Worm (Caenorhabditis elegans) whole organism, young adult: ENCODE measurements around the gene W07B8.4.

Experiments used
- C17E4.6 ChIP-seq: fragments of 200-800 bp; sonication (Bioruptor generic); IDR thresholded peaks from 2 replicates; pipeline ENCODE4 v1.3.6; 2022; ENCODE audit warnings: missing genetic modification reagents, missing genetic modification characterization, missing compliant biosample characterization
- K11D2.4 ChIP-seq: fragments of 200-800 bp; sonication (Bioruptor generic); IDR thresholded peaks from 2 replicates; pipeline ENCODE4 v1.3.6; 2022; ENCODE audit warnings: missing genetic modification reagents, missing genetic modification characterization, missing compliant biosample characterization
- Y53G8AR.9 ChIP-seq: fragments of 200-800 bp; sonication (Bioruptor generic); conservative IDR thresholded peaks from 2 replicates; pipeline ENCODE4 v1.3.6; 2022; ENCODE audit warnings: missing genetic modification reagents, missing genetic modification characterization, missing compliant biosample characterization
- Y79H2A.3 ChIP-seq: fragments of 200-800 bp; sonication (Bioruptor generic); conservative IDR thresholded peaks from 2 replicates; pipeline ENCODE4 v1.3.6; 2022; ENCODE audit warnings: missing genetic modification reagents, missing genetic modification characterization, missing compliant biosample characterization
- atf-7 ChIP-seq: sonication (generic microtip); optimal IDR thresholded peaks from 2 replicates; lab custom pipeline; 2017; ENCODE audit warnings: mild to moderate bottlenecking, missing genetic modification characterization, missing compliant biosample characterization
- ceh-40 ChIP-seq: fragments of 200-800 bp; sonication (Bioruptor generic); IDR thresholded peaks from 2 replicates; pipeline ENCODE4 v1.3.6; 2022; ENCODE audit warnings: missing genetic modification characterization, missing compliant biosample characterization
- dox-1 ChIP-seq: fragments of 200-800 bp; sonication (Bioruptor generic); IDR thresholded peaks from 2 replicates; pipeline ENCODE4 v1.3.6; 2022; ENCODE audit warnings: missing genetic modification reagents, missing genetic modification characterization, missing compliant biosample characterization
- ets-4 ChIP-seq: fragments of 200-800 bp; sonication (Bioruptor generic); optimal IDR thresholded peaks from 2 replicates; lab custom pipeline; 2018; ENCODE audit warnings: mild to moderate bottlenecking, missing genetic modification characterization, missing compliant biosample characterization
- fkh-3 ChIP-seq: sonication (generic microtip); optimal IDR thresholded peaks from 2 replicates; lab custom pipeline; 2016; ENCODE audit warnings: mild to moderate bottlenecking, missing genetic modification characterization, missing compliant biosample characterization
- gei-17 ChIP-seq: fragments of 200-800 bp; sonication (Bioruptor generic); optimal IDR thresholded peaks from 2 replicates; lab custom pipeline; 2018; ENCODE audit warnings: mild to moderate bottlenecking, missing genetic modification characterization, missing compliant biosample characterization
- him-1 ChIP-seq: sonication (generic microtip); optimal IDR thresholded peaks from 2 replicates; lab custom pipeline; 2016; ENCODE audit warnings: missing genotype, missing genetic modification reagents, missing genetic modification characterization, missing compliant biosample characterization
- let-526 ChIP-seq: fragments of 200-800 bp; sonication (Bioruptor generic); IDR thresholded peaks from 2 replicates; pipeline ENCODE4 v1.3.6; 2022; ENCODE audit warnings: missing genetic modification reagents, missing genetic modification characterization, missing compliant biosample characterization
- lin-26 ChIP-seq: fragments of 200-800 bp; sonication (Bioruptor generic); IDR thresholded peaks from 2 replicates; pipeline ENCODE4 v1.3.6; 2022; ENCODE audit warnings: missing genetic modification reagents, missing genetic modification characterization, missing compliant biosample characterization
- lsy-27 ChIP-seq: sonication (generic microtip); optimal IDR thresholded peaks from 2 replicates; lab custom pipeline; 2017; ENCODE audit warnings: missing genetic modification characterization, mild to moderate bottlenecking, missing compliant biosample characterization, antibody characterized with exemption, missing genotype, borderline replicate concordance; ENCODE audit not compliant: insufficient read depth
- madf-3 ChIP-seq: fragments of 200-800 bp; sonication (Bioruptor generic); IDR thresholded peaks from 2 replicates; pipeline ENCODE4 v1.3.6; 2022; ENCODE audit warnings: missing genetic modification reagents, missing genetic modification characterization, missing compliant biosample characterization
- nhr-80 ChIP-seq: sonication (generic microtip); optimal IDR thresholded peaks from 2 replicates; lab custom pipeline; 2016; ENCODE audit warnings: missing genetic modification characterization, missing compliant biosample characterization
- somi-1 ChIP-seq: fragments of 200-800 bp; sonication (Bioruptor generic); optimal IDR thresholded peaks from 2 replicates; lab custom pipeline; 2018; ENCODE audit warnings: mild to moderate bottlenecking, missing genetic modification characterization, missing compliant biosample characterization
- sptf-2 ChIP-seq: fragments of 200-800 bp; sonication (Bioruptor generic); optimal IDR thresholded peaks from 2 replicates; lab custom pipeline; 2018; ENCODE audit warnings: mild to moderate bottlenecking, missing genetic modification characterization, missing compliant biosample characterization
- tbp1 ChIP-seq: fragments of 200-800 bp; sonication (Bioruptor generic); optimal IDR thresholded peaks from 2 replicates; lab custom pipeline; 2018; ENCODE audit warnings: mild to moderate bottlenecking, missing genetic modification characterization, missing compliant biosample characterization
- tbx-9 ChIP-seq: sonication (generic microtip); optimal IDR thresholded peaks from 2 replicates; lab custom pipeline; 2016; ENCODE audit warnings: borderline replicate concordance, missing genetic modification characterization, inconsistent platforms, missing compliant biosample characterization
- tlf-1 ChIP-seq: fragments of 200-800 bp; sonication (Bioruptor generic); optimal IDR thresholded peaks from 2 replicates; lab custom pipeline; 2018; ENCODE audit warnings: mild to moderate bottlenecking, missing genetic modification characterization, missing compliant biosample characterization
- zfh-2 ChIP-seq: fragments of 200-800 bp; sonication (Bioruptor generic); conservative IDR thresholded peaks from 2 replicates; pipeline ENCODE4 v1.3.6; 2022; ENCODE audit warnings: missing genetic modification reagents, missing genetic modification characterization, missing compliant biosample characterization
- ztf-25 ChIP-seq: fragments of 200-800 bp; sonication (Bioruptor generic); IDR thresholded peaks from 2 replicates; pipeline ENCODE4 v1.3.6; 2022; ENCODE audit warnings: missing genetic modification reagents, missing genetic modification characterization, missing compliant biosample characterization
- ztf-3 ChIP-seq: fragments of 200-800 bp; sonication (Bioruptor generic); optimal IDR thresholded peaks from 2 replicates; lab custom pipeline; 2018; ENCODE audit warnings: mild to moderate bottlenecking, missing genetic modification characterization, missing compliant biosample characterization

W07B8.4 gene

DNA sequence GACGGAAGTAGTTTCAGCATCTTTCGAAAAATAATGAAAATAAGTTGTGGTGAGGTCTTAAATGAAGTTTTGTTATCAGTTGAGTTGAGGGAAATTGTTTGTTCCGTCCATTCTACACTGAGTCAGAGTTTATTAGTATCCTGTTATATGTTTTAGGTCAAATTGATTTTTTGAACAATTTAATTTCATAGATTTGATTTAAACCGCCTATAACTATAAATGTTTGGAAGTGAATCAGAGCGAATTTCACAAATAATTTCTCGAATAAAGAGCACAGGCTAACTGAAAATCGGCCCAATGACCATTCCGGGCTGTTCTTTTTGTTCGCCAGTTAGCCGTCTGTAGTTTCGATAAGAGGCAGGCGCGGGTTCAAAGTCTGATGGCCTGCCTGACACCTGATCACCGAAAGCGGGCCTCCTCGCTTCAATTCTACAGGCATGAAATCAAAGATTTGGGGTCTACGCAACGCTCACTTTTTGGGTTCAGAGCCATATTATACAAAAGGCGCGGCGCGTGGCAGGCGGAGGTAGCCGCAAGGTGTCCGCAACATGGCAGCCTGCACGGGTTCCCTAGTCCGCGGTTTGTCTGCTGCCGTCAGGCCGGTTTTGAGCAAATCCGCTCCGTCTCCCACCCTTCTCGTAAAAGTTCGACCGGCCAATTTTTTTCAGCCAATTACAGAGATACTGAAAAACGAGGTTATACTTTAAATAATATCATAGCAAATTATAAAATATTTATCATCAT lies at the start of gene W07B8.4 (continued):
- TF ChIP-seq K11D2.4 (GFP tag; lab: Robert Waterston, UW) (no peak), fkh-3 (tag; lab: Kevin White, UChicago) (no peak), let-526 (GFP tag; lab: Robert Waterston, UW) (no peak), ztf-3 (no peak), lin-26 (0 out of 2 replicates have a peak, but pooled peaks have one; percentile 27)

DNA sequence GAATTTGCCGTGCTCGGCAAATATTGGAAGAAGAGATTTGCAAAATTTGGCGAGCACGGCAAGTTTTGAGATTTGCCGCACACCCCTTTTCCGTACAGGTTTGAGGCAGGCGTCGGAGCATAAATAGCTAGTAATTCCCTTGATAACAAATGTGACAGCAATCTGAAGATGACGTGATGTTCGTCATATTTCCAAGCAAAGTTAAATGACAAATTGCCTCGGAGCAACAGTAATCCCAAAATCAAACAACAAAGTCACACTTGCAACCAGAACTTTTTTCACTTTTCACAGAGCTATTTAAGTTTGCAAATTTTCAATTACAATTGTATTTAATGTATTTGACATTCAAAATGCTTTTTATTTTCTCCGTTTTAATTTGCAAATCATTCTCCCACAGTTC lies 47.5 kb upstream of the W07B8.4 start, which contains the start of gene F25A2.1:
F25A2.1 (plus strand) TSS at position 301 of the 400 bp plus-strand sequence.
- peak; percentile 14 for TF ChIP-seq nhr-80 (tag; lab: Kevin White, UChicago)
- TF ChIP-seq Y53G8AR.9: 0 out of 2 replicates have a peak, but pooled peaks have one; percentile 32
- no peak for TF ChIP-seq Y79H2A.3 (GFP tag; lab: Robert Waterston, UW)
- no peak for TF ChIP-seq lsy-27 (tag; lab: Kevin White, UChicago)
- TF ChIP-seq ets-4 (GFP tag; lab: Kevin White, UChicago): peak; percentile 28
- TF ChIP-seq dox-1 (GFP tag; lab: Robert Waterston, UW): no peak
- TF ChIP-seq K11D2.4 (GFP tag; lab: Robert Waterston, UW): no peak
- TF ChIP-seq gei-17 (GFP tag; lab: Kevin White, UChicago): no peak
- TF ChIP-seq, all 124 proteins: peak for 3

DNA sequence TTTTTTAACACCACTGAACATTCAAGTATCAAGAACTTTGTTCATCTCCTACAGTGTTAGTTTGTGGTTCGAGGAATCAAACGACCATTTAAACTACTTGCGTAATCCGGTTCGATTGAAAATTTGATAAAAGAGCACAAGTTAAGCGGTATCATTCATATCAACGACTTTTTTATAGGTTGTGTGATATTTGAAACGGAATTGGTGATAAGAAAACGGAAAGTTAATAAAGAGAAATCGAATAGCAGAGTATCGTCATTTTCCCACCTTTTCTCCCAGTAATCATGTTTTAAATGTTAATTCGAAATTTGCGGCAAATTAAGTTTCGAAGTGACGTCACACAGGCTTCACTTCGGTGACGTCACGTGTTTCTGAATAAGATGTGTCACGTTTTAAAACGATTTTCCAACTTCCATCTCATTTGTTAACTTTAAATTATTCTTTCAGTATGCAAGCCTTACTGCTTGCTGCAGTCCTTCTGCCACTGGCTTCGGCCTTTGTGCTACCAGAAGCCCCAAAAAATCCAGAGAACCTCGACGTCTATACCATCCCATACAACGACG lies 44.6 kb upstream of the W07B8.4 start, which contains the start of gene T21H3.1:
T21H3.1 (plus strand) TSS at position 448 of the 563 bp plus-strand sequence.
- TF ChIP-seq C17E4.6 (GFP tag; lab: Robert Waterston, UW) (no peak), nhr-80 (tag; lab: Kevin White, UChicago) (peak; percentile 75), atf-7 (tag; lab: Kevin White, UChicago) (peak; percentile 89), tbx-9 (tag; lab: Kevin White, UChicago) (no peak), ztf-25 (0 out of 2 replicates have a peak, but pooled peaks have one; percentile 5), ceh-40 (GFP tag; lab: Robert Waterston, UW) (no peak), him-1 (tag; lab: Kevin White, UChicago) (no peak), tlf-1 (no peak), somi-1 (no peak), ets-4 (GFP tag; lab: Kevin White, UChicago) (peak; percentile 56)
- TF ChIP-seq, all 124 proteins: peak for 4

DNA sequence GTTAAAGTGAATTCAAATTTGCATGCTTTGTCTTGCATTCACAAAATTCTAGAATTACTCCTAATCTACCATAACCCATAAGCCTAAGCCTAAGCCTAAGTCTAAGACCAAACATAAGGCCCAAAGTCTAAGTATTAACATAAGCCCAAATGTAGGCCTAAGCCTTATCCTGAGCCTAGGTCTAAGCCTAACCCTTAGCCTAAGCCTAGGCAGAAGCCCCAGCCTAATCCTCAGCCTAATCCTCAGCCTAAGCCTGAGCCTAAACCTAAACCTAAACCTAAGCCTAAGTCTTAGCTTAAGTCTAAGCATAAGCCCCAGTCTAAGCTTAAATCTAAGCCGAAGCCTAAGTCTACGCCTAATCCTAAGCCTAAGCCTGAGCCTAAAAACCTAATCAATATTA lies 38.9 kb upstream of the W07B8.4 start:
- 0 out of 2 replicates have a peak, but pooled peaks have one; percentile 52 for TF ChIP-seq madf-3 (GFP tag; lab: Robert Waterston, UW)
- no peak for TF ChIP-seq tbp1 (GFP tag; lab: Kevin White, UChicago)

DNA sequence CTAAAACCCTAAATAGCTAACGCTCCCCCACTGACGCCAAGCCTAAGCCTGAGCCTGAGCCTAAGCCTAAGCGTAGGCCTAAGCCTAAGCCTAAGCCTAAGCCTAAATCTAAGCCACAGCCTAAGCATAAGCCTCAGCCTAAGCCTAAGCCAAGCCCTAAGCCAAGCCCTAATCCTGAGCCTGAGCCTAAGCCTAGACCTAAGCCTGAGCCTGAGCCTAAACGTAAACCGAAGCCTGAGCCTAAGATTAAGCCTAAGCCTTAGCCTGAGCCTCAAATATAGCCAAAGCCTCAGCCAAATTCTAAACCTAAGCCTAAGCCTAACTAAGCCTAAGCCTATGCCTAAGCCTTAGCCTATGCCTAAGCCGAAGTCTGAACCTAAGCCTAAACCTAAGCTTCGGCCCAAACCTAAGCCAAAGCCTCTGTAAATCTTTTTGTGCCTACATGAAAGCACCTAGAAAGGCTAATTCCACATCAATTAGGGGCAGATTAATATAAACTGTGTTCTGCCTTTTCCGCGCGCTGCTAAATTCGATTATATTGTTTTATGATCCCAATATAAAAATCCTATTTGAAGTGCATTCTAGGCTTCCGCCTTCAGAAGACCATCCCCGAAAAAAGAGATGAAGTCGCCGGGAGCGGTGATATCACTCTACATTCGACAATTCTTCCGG lies 33.5 kb upstream of the W07B8.4 start, which contains the start of gene ptr-16:
ptr-16 (plus strand) TSS at position 622 of the 672 bp plus-strand sequence.
- TF ChIP-seq lin-26: no peak
- no peak for TF ChIP-seq dox-1 (GFP tag; lab: Robert Waterston, UW)
- TF ChIP-seq Y79H2A.3 (GFP tag; lab: Robert Waterston, UW): no peak

DNA sequence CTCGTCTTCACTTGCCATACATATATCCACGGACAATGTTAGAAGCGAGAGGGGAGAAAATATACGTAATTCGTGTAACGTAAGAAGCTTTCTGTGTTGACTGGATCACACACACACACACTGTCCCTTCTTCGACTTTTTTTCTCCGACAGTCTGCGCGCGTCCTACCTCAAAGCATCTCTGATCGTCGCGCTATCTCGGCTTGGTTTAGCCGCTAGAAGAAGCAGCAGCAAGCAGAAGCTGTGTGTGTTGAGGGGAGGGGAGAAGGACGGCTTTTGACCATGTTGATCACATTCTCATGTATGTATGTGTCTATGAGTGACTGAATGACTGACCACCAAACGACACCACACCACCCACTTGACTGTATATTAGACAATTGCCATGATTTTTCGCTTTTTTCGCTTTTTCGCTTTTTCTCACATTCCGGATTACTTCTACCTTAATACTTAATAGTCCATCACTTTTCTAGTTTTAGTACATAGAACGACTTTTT lies 32.5 kb upstream of the W07B8.4 start, which contains the start of gene T21H3.5:
T21H3.5 (minus strand) TSS at position 98 of the 496 bp plus-strand sequence.
- TF ChIP-seq zfh-2 (GFP tag; lab: Robert Waterston, UW): 0 out of 2 replicates have a peak, but pooled peaks have one; percentile 22
- no peak for TF ChIP-seq sptf-2 (GFP tag; lab: Kevin White, UChicago)
